Worm (Caenorhabditis elegans) whole organism, L4/young adult: ENCODE measurements around the gene F57F4.1.

Source experiments
- dao-5 ChIP-seq: sonication (generic microtip); optimal IDR thresholded peaks from 2 replicates; lab custom pipeline; 2016; ENCODE audit warnings: missing genotype, missing genetic modification characterization, moderate library complexity, missing compliant biosample characterization
- him-1 ChIP-seq: sonication (generic microtip); optimal IDR thresholded peaks from 2 replicates; lab custom pipeline; 2016; ENCODE audit warnings: missing genotype, missing genetic modification reagents, missing genetic modification characterization, missing compliant biosample characterization

- no peak for TF ChIP-seq him-1
- TF ChIP-seq dao-5 (tag; lab: Kevin White, UChicago), result no peak
These were observed 39.1 kb upstream of the F57F4.1 start for ce11 chrV:6351122-6351521.
